Fruit fly (Drosophila melanogaster) whole organism, embryonic: ENCODE measurements around the gene CG42395.
A peak's percentile ranks its signal among the peaks of the same experiment; 100 is the strongest.

ENCODE experiments used
- B-H2 ChIP-seq: fragments of 200-800 bp; sonication (Bioruptor generic); optimal IDR thresholded peaks from 2 replicates; lab custom pipeline; 2018; ENCODE audit warnings: missing biosample characterization, mild to moderate bottlenecking, missing genetic modification characterization
- CG10267 ChIP-seq: fragments of 200-800 bp; sonication (Bioruptor generic); optimal IDR thresholded peaks from 2 replicates; lab custom pipeline; 2018; ENCODE audit warnings: missing biosample characterization, mild to moderate bottlenecking, missing genetic modification characterization, moderate library complexity
- CG10462 ChIP-seq: fragments of 200-800 bp; sonication (Bioruptor generic); optimal IDR thresholded peaks from 2 replicates; lab custom pipeline; 2016; ENCODE audit warnings: missing biosample characterization, missing genetic modification characterization
- CG10654 ChIP-seq: fragments of 200-800 bp; sonication (Bioruptor generic); optimal IDR thresholded peaks from 2 replicates; lab custom pipeline; 2016; ENCODE audit warnings: missing biosample characterization, missing genetic modification characterization
- CG11093 ChIP-seq: fragments of 200-800 bp; sonication (Bioruptor generic); IDR thresholded peaks from 3 replicates; pipeline ENCODE4 v1.3.6; 2022; ENCODE audit warnings: missing biosample characterization, missing genetic modification characterization
- CG11504 ChIP-seq: fragments of 200-800 bp; sonication (Bioruptor generic); optimal IDR thresholded peaks from 3 replicates; lab custom pipeline; 2019; ENCODE audit warnings: missing biosample characterization, mild to moderate bottlenecking, missing genetic modification characterization, moderate library complexity
- CG11560 ChIP-seq: fragments of 200-800 bp; sonication (Bioruptor generic); IDR thresholded peaks from 3 replicates; pipeline ENCODE4 v1.3.6; 2022; ENCODE audit warnings: missing biosample characterization, missing genetic modification characterization
- CG12299 ChIP-seq: fragments of 200-800 bp; sonication (Bioruptor generic); optimal IDR thresholded peaks from 2 replicates; lab custom pipeline; 2018; ENCODE audit warnings: missing biosample characterization, mild to moderate bottlenecking, missing genetic modification characterization
- CG13287 ChIP-seq: fragments of 200-800 bp; sonication (Bioruptor generic); IDR thresholded peaks from 2 replicates; pipeline ENCODE4 v1.3.6; 2022; ENCODE audit warnings: missing biosample characterization, missing genetic modification characterization; ENCODE audit not compliant: partially characterized antibody
- CG15601 ChIP-seq: fragments of 200-800 bp; sonication (Bioruptor generic); optimal IDR thresholded peaks from 3 replicates; lab custom pipeline; 2019; ENCODE audit warnings: missing biosample characterization, mild to moderate bottlenecking, missing genetic modification characterization, moderate library complexity
- CG16863 ChIP-seq: fragments of 200-800 bp; sonication (Bioruptor generic); optimal IDR thresholded peaks from 3 replicates; lab custom pipeline; 2016; ENCODE audit warnings: missing biosample characterization, missing genetic modification characterization
- CG17829 ChIP-seq: fragments of 200-800 bp; optimal IDR thresholded peaks from 2 replicates; lab custom pipeline; 2019; ENCODE audit warnings: missing biosample characterization, mild to moderate bottlenecking, missing genetic modification characterization, moderate library complexity
- CG1792 ChIP-seq: fragments of 200-800 bp; sonication (Bioruptor generic); optimal IDR thresholded peaks from 2 replicates; lab custom pipeline; 2016; ENCODE audit warnings: missing biosample characterization, missing genetic modification characterization
- CG2678 ChIP-seq: fragments of 200-800 bp; sonication (Bioruptor generic); optimal IDR thresholded peaks from 3 replicates; lab custom pipeline; 2019; ENCODE audit warnings: missing biosample characterization, mild to moderate bottlenecking, missing genetic modification characterization, moderate library complexity
- CG30020 ChIP-seq: fragments of 200-800 bp; optimal IDR thresholded peaks from 2 replicates; lab custom pipeline; 2019; ENCODE audit warnings: missing biosample characterization, mild to moderate bottlenecking, missing genetic modification characterization, moderate library complexity
- CG3065 ChIP-seq: fragments of 200-800 bp; sonication (Bioruptor generic); optimal IDR thresholded peaks from 2 replicates; lab custom pipeline; 2016; ENCODE audit warnings: missing biosample characterization, missing genetic modification characterization
- CG32767 ChIP-seq: fragments of 200-800 bp; sonication (Bioruptor generic); IDR thresholded peaks from 2 replicates; pipeline ENCODE4 v1.3.6; 2022; ENCODE audit warnings: missing biosample characterization, missing genetic modification characterization
- CG32772 ChIP-seq: fragments of 200-800 bp; sonication (Bioruptor generic); IDR thresholded peaks from 2 replicates; pipeline ENCODE4 v1.3.6; 2022; ENCODE audit warnings: missing biosample characterization, missing genetic modification characterization
- CG3838 ChIP-seq: fragments of 200-800 bp; sonication (Bioruptor generic); optimal IDR thresholded peaks from 3 replicates; lab custom pipeline; 2016; ENCODE audit warnings: missing biosample characterization, missing genetic modification characterization
- CG4282 ChIP-seq: fragments of 200-800 bp; sonication (Bioruptor generic); optimal IDR thresholded peaks from 2 replicates; lab custom pipeline; 2016; ENCODE audit warnings: missing biosample characterization, missing genetic modification characterization
- CG4617 ChIP-seq: fragments of 200-800 bp; sonication (Bioruptor generic); optimal IDR thresholded peaks from 3 replicates; lab custom pipeline; 2016; ENCODE audit warnings: missing biosample characterization, missing genetic modification characterization, borderline replicate concordance
- CG4730 ChIP-seq: fragments of 200-800 bp; sonication (Bioruptor generic); IDR thresholded peaks from 2 replicates; pipeline ENCODE4 v1.3.6; 2022; ENCODE audit warnings: missing biosample characterization, missing genetic modification characterization
- CG7556 ChIP-seq: fragments of 200-800 bp; sonication (Bioruptor generic); optimal IDR thresholded peaks from 2 replicates; lab custom pipeline; 2017; ENCODE audit warnings: missing biosample characterization, mild to moderate bottlenecking, missing genetic modification characterization
- CG7987 ChIP-seq: fragments of 200-800 bp; sonication (Bioruptor generic); optimal IDR thresholded peaks from 2 replicates; lab custom pipeline; 2018; ENCODE audit warnings: missing biosample characterization, mild to moderate bottlenecking, missing genetic modification characterization, moderate library complexity
- CG9876 ChIP-seq: fragments of 200-800 bp; sonication (Bioruptor generic); optimal IDR thresholded peaks from 2 replicates; lab custom pipeline; 2016; ENCODE audit warnings: missing biosample characterization, missing genetic modification characterization
- CHES-1-like ChIP-seq: fragments of 200-800 bp; sonication (Bioruptor generic); optimal IDR thresholded peaks from 2 replicates; lab custom pipeline; 2016; ENCODE audit warnings: missing biosample characterization, missing genetic modification characterization
- Chrac-16 ChIP-seq: fragments of 200-800 bp; sonication (Bioruptor generic); optimal IDR thresholded peaks from 3 replicates; lab custom pipeline; 2016; ENCODE audit warnings: missing biosample characterization, missing genetic modification characterization
- CoRest ChIP-seq: fragments of 200-800 bp; sonication (Bioruptor generic); optimal IDR thresholded peaks from 3 replicates; lab custom pipeline; 2018; ENCODE audit warnings: missing biosample characterization, mild to moderate bottlenecking, missing genetic modification characterization, moderate library complexity
- Dad ChIP-seq: fragments of 200-800 bp; sonication (Bioruptor generic); optimal IDR thresholded peaks from 3 replicates; lab custom pipeline; 2016; ENCODE audit warnings: missing biosample characterization, missing genetic modification characterization
- Dbx ChIP-seq: fragments of 200-800 bp; sonication (Bioruptor generic); IDR thresholded peaks from 3 replicates; pipeline ENCODE4 v1.3.6; 2022; ENCODE audit warnings: missing biosample characterization, missing genetic modification characterization
- Hmx ChIP-seq: fragments of 200-800 bp; sonication (Bioruptor generic); optimal IDR thresholded peaks from 2 replicates; lab custom pipeline; 2016; ENCODE audit warnings: missing biosample characterization, missing genetic modification characterization
- Hr39 ChIP-seq: fragments of >200 bp; optimal IDR thresholded peaks from 2 replicates; lab custom pipeline; 2017
- Oli ChIP-seq: fragments of 200-800 bp; sonication (Bioruptor generic); optimal IDR thresholded peaks from 2 replicates; lab custom pipeline; 2018; ENCODE audit warnings: missing biosample characterization, mild to moderate bottlenecking, missing genetic modification characterization, moderate library complexity
- Side ChIP-seq: fragments of 200-800 bp; sonication (Bioruptor generic); optimal IDR thresholded peaks from 2 replicates; lab custom pipeline; 2016; ENCODE audit warnings: missing biosample characterization, missing genetic modification characterization
- Sin3A ChIP-seq: fragments of >200 bp; optimal IDR thresholded peaks from 2 replicates; lab custom pipeline; 2018
- ash1 ChIP-seq: fragments of 200-800 bp; sonication (Bioruptor generic); optimal IDR thresholded peaks from 2 replicates; lab custom pipeline; 2018; ENCODE audit warnings: missing biosample characterization, mild to moderate bottlenecking, missing genetic modification characterization
- bbx ChIP-seq: fragments of 200-800 bp; sonication (Bioruptor generic); IDR thresholded peaks from 2 replicates; pipeline ENCODE4 v1.3.6; 2022; ENCODE audit warnings: missing biosample characterization, missing genetic modification characterization; ENCODE audit not compliant: partially characterized antibody
- chif ChIP-seq, 2 experiments: fragments of 200-800 bp; sonication (Bioruptor generic); optimal IDR thresholded peaks; 3 replicates each; lab custom pipeline; 2016; ENCODE audit warnings: missing biosample characterization in 2 of 2, missing genetic modification characterization in 2 of 2
- dan ChIP-seq: fragments of 200-800 bp; sonication (Bioruptor generic); IDR thresholded peaks from 2 replicates; pipeline ENCODE4 v1.3.6; 2022; ENCODE audit warnings: missing biosample characterization, missing genetic modification characterization
- fd64A ChIP-seq: fragments of 200-800 bp; sonication (Bioruptor generic); optimal IDR thresholded peaks from 3 replicates; lab custom pipeline; 2018; ENCODE audit warnings: missing biosample characterization, mild to moderate bottlenecking, missing genetic modification characterization
- fru ChIP-seq: fragments of >200 bp; optimal IDR thresholded peaks from 2 replicates; lab custom pipeline; 2017
- ken ChIP-seq: fragments of 200-800 bp; sonication (Bioruptor generic); IDR thresholded peaks from 3 replicates; pipeline ENCODE4 v1.3.6; 2022; ENCODE audit warnings: missing biosample characterization, missing genetic modification characterization
- maf-S ChIP-seq: fragments of 200-800 bp; sonication (Bioruptor generic); optimal IDR thresholded peaks from 2 replicates; lab custom pipeline; 2016; ENCODE audit warnings: missing biosample characterization, missing genetic modification characterization
- otp ChIP-seq: fragments of 200-800 bp; sonication (Bioruptor generic); IDR thresholded peaks from 3 replicates; pipeline ENCODE4, ENCODE4 v1.3.6; 2022; ENCODE audit warnings: missing biosample characterization, missing genetic modification characterization
- pita ChIP-seq: fragments of 200-800 bp; sonication (Bioruptor generic); optimal IDR thresholded peaks from 2 replicates; lab custom pipeline; 2017; ENCODE audit warnings: missing biosample characterization, mild to moderate bottlenecking, missing genetic modification characterization
- ro ChIP-seq: fragments of 200-800 bp; sonication (Bioruptor generic); IDR thresholded peaks from 2 replicates; pipeline ENCODE4 v1.3.6; 2022; ENCODE audit warnings: missing biosample characterization, missing genetic modification characterization
- row ChIP-seq: fragments of 200-800 bp; sonication (Bioruptor generic); IDR thresholded peaks from 3 replicates; pipeline ENCODE4 v1.3.6; 2022; ENCODE audit warnings: missing biosample characterization, missing genetic modification characterization
- sens ChIP-seq: fragments of 200-800 bp; sonication (Bioruptor generic); peaks from one replicate; lab custom pipeline; 2016; ENCODE audit warnings: missing biosample characterization, missing genetic modification characterization
- sr ChIP-seq: fragments of 200-800 bp; sonication (Bioruptor generic); IDR thresholded peaks from 3 replicates; pipeline ENCODE4 v1.3.6; 2022; ENCODE audit warnings: missing biosample characterization, missing genetic modification characterization
- tio ChIP-seq: fragments of 200-800 bp; sonication (Bioruptor generic); optimal IDR thresholded peaks from 2 replicates; lab custom pipeline; 2017; ENCODE audit warnings: missing biosample characterization, missing genetic modification characterization, inconsistent platforms
- trh ChIP-seq: fragments of 200-800 bp; sonication (Bioruptor generic); optimal IDR thresholded peaks from 2 replicates; lab custom pipeline; 2016; ENCODE audit warnings: missing biosample characterization, missing genetic modification characterization

The CG42395 gene

dm6 chrX:9600083-9600817 is 24.2 kb upstream of the CG42395 start (continued):
- TF ChIP-seq CoRest (tag; lab: Kevin White, UChicago) = peak; percentile 85
- TF ChIP-seq sr (GFP tag; lab: Robert Waterston, UW) = no peak
- TF ChIP-seq CG11093 (GFP tag; lab: Robert Waterston, UW) = peak; percentile 71
- peak; percentile 56 for TF ChIP-seq Dad (GFP tag; lab: Kevin White, UChicago)
- peak; percentile 82 for TF ChIP-seq Oli
- no peak for TF ChIP-seq CG13287 (GFP tag; lab: Robert Waterston, UW)
- TF ChIP-seq maf-S (GFP tag; lab: Kevin White, UChicago) = peak; percentile 40
- TF ChIP-seq otp (GFP tag; lab: Robert Waterston, UW) = no peak
- peak; percentile 87 for TF ChIP-seq CG11504
- peak; percentile 32 for TF ChIP-seq CG1792 (GFP tag; lab: Kevin White, UChicago)
- TF ChIP-seq ken (GFP tag; lab: Robert Waterston, UW) = peak; percentile 56; the same call in 1 of the 3 replicates
- peak; percentile 65 for TF ChIP-seq CG17829 (tag; lab: Kevin White, UChicago)
- peak; percentile 59 to 84 for TF ChIP-seq chif (GFP tag; optimal IDR thresholded peaks at IDR 0.05; lab: Kevin White, UChicago)
- no peak for TF ChIP-seq bbx
- peak; percentile 5 for TF ChIP-seq CG30020 (tag; lab: Kevin White, UChicago)
- TF ChIP-seq CG10462 (GFP tag; lab: Kevin White, UChicago) = peak; percentile 50
- TF ChIP-seq dan (GFP tag; lab: Robert Waterston, UW) = no peak
- TF ChIP-seq CG10267 (tag; lab: Kevin White, UChicago) = peak; percentile 53
- TF ChIP-seq CG9876 = peak; percentile 25
- peak; percentile 50 for TF ChIP-seq CG15601 (tag; lab: Kevin White, UChicago)
- no peak for TF ChIP-seq CG4617
- peak; percentile 65 for TF ChIP-seq Chrac-16 (GFP tag; lab: Kevin White, UChicago)
- 0 out of 3 replicates have a peak, but pooled peaks have one; percentile 34 for TF ChIP-seq CG11560 (tag; lab: Robert Waterston, UW)
- peak; percentile 62 for TF ChIP-seq CG32767
- TF ChIP-seq sens (GFP tag; lab: Kevin White, UChicago) = peak; percentile 96
- TF ChIP-seq CHES-1-like (GFP tag; lab: Kevin White, UChicago) = peak; percentile 71
- no peak for TF ChIP-seq ro
- peak; percentile 72; the same call in 2 of the 3 replicates for TF ChIP-seq Dbx (GFP tag; lab: Robert Waterston, UW)
- TF ChIP-seq pita (GFP tag; lab: Kevin White, UChicago) = no peak
- no peak for TF ChIP-seq CG7987 (GFP tag; lab: Kevin White, UChicago)
- TF ChIP-seq CG3838 (GFP tag; lab: Kevin White, UChicago) = peak; percentile 42
- TF ChIP-seq ash1 = no peak
- TF ChIP-seq B-H2 (GFP tag; lab: Kevin White, UChicago) = no peak
- no peak for TF ChIP-seq Sin3A (lab: Kevin White, UChicago)
- TF ChIP-seq Side (GFP tag; lab: Kevin White, UChicago) = peak; percentile 50
- TF ChIP-seq CG32772 = peak; percentile 83
- TF ChIP-seq CG12299 = peak; percentile 63
- TF ChIP-seq CG10654 (GFP tag; lab: Kevin White, UChicago) = peak; percentile 62
- peak; percentile 20 for TF ChIP-seq fd64A (GFP tag; lab: Kevin White, UChicago)
- TF ChIP-seq Hmx = peak; percentile 42
- TF ChIP-seq Hr39 = no peak
- peak; percentile 70 for TF ChIP-seq CG16863
- TF ChIP-seq CG3065 (GFP tag; lab: Kevin White, UChicago) = peak; percentile 14
- TF ChIP-seq CG7556 (GFP tag; lab: Kevin White, UChicago) = peak; percentile 90
- no peak for TF ChIP-seq tio (GFP tag; lab: Kevin White, UChicago)
- no peak for TF ChIP-seq fru (lab: Kevin White, UChicago)
- TF ChIP-seq CG4730 (GFP tag; lab: Robert Waterston, UW) = peak; percentile 51; the same call in 1 of the 2 replicates
- peak; percentile 40 for TF ChIP-seq CG4282 (GFP tag; lab: Kevin White, UChicago)
- peak; percentile 90 for TF ChIP-seq CG2678 (tag; lab: Kevin White, UChicago)
- peak; percentile 61 for TF ChIP-seq trh (GFP tag; lab: Kevin White, UChicago)
- TF ChIP-seq row (GFP tag; lab: Robert Waterston, UW) = peak; percentile 80
